Fruit fly (Drosophila melanogaster): ENCODE data around the gene CG14075.

dm6 chr3L:19011174-19011573 lies 26.4 kb downstream of the CG14075 start:
- TF ChIP-seq CG5204 (GFP tag; optimal IDR thresholded peaks at IDR 0.05) (no peak), toe (GFP tag; optimal IDR thresholded peaks at IDR 0.05) (no peak), pad (GFP tag; optimal IDR thresholded peaks at IDR 0.05) (no peak), bab1 (GFP tag; optimal IDR thresholded peaks at IDR 0.05) (no peak), cnc (optimal IDR thresholded peaks at IDR 0.05) (no peak), CG11617 (GFP tag; optimal IDR thresholded peaks at IDR 0.05) (no peak), kay (GFP tag; ENCODE audit: borderline replicate concordance) (no peak), CG33017 (tag; optimal IDR thresholded peaks at IDR 0.05) (no peak), Mnt (GFP tag; optimal IDR thresholded peaks at IDR 0.05) (no peak)

All from whole organism, adult.